Worm (Caenorhabditis elegans): Measurements from ENCODE around the gene F30H5.3.

The F30H5.3 gene

ce11 chrIII:549231-549630 is 37.2 kb upstream of the F30H5.3 start:
- TF ChIP-seq tlp-1 (tag; optimal IDR thresholded peaks at IDR 0.05) (no peak), blmp-1 (tag; optimal IDR thresholded peaks at IDR 0.05) (peak; percentile 74)

ce11 chrIII:547709-548108 is 35.7 kb upstream of the F30H5.3 start:
- no peak for TF ChIP-seq ceh-63 (GFP tag; optimal IDR thresholded peaks at IDR 0.05)
- TF ChIP-seq pag-3 (tag; optimal IDR thresholded peaks at IDR 0.05; ENCODE audit: borderline replicate concordance, insufficient read depth), result no peak
- TF ChIP-seq ztf-4 (tag; optimal IDR thresholded peaks at IDR 0.05), result no peak
- no peak for TF ChIP-seq F16B12.6 (tag; optimal IDR thresholded peaks at IDR 0.05)
- no peak for TF ChIP-seq blmp-1 (tag; optimal IDR thresholded peaks at IDR 0.05)
- no peak for TF ChIP-seq lir-3 (tag; optimal IDR thresholded peaks at IDR 0.05; ENCODE audit: poor library complexity)
- no peak for TF ChIP-seq C34B4.2 (tag; optimal IDR thresholded peaks at IDR 0.05)
- TF ChIP-seq sptf-1 (tag; optimal IDR thresholded peaks at IDR 0.05), result no peak
- TF ChIP-seq fkh-4 (tag; optimal IDR thresholded peaks at IDR 0.05; ENCODE audit: borderline replicate concordance), result no peak
- no peak for TF ChIP-seq unc-86 (tag; optimal IDR thresholded peaks at IDR 0.05)
- no peak for TF ChIP-seq elt-3 (tag; optimal IDR thresholded peaks at IDR 0.05)
- no peak for TF ChIP-seq pax-3 (tag; optimal IDR thresholded peaks at IDR 0.05)
- TF ChIP-seq swsn-7 (tag; optimal IDR thresholded peaks at IDR 0.05), result no peak
- no peak for TF ChIP-seq lsy-2 (tag; optimal IDR thresholded peaks at IDR 0.05)
- TF ChIP-seq ama-1 (optimal IDR thresholded peaks at IDR 0.05), result no peak
- TF ChIP-seq elt-2 (tag; optimal IDR thresholded peaks at IDR 0.05), result no peak
- no peak for TF ChIP-seq mep-1 (tag; optimal IDR thresholded peaks at IDR 0.05)
- no peak for TF ChIP-seq fkh-8 (tag; optimal IDR thresholded peaks at IDR 0.05)
- no peak for TF ChIP-seq mab-9 (GFP tag; IDR thresholded peaks at IDR 0.05)

- TF ChIP-seq egl-27 (tag; optimal IDR thresholded peaks at IDR 0.05) (no peak), nhr-20 (tag; optimal IDR thresholded peaks at IDR 0.05) (no peak), C16A3.4 (tag; optimal IDR thresholded peaks at IDR 0.05) (no peak), tlp-1 (tag; optimal IDR thresholded peaks at IDR 0.05) (no peak), ama-1 (optimal IDR thresholded peaks at IDR 0.05) (no peak), rnt-1 (tag; optimal IDR thresholded peaks at IDR 0.05) (no peak), dsc-1 (tag; optimal IDR thresholded peaks at IDR 0.05) (no peak), xbp-1 (tag; optimal IDR thresholded peaks at IDR 0.05) (no peak), nhr-47 (tag; optimal IDR thresholded peaks at IDR 0.05) (no peak), lin-15B (tag; optimal IDR thresholded peaks at IDR 0.05) (no peak), efl-1 (optimal IDR thresholded peaks at IDR 0.05) (no peak), efl-1 (GFP tag; optimal IDR thresholded peaks at IDR 0.05 in 1 of 2) (no peak), grh-1 (GFP tag; IDR thresholded peaks at IDR 0.05) (no peak), alr-1 (tag; optimal IDR thresholded peaks at IDR 0.05; ENCODE audit: borderline replicate concordance) (no peak)
These were observed 29.7 kb upstream of the F30H5.3 start, which contains the start of gene T22F7.1 for ce11 chrIII:541766-542165. Gene T22F7.1, plus strand, starts transcription at chrIII:542066.

- TF ChIP-seq ceh-88 (GFP tag; IDR thresholded peaks at IDR 0.05) (no peak), C16A3.4 (tag; optimal IDR thresholded peaks at IDR 0.05) (no peak), nhr-12 (tag; optimal IDR thresholded peaks at IDR 0.05) (no peak), unc-98 (GFP tag; IDR thresholded peaks at IDR 0.05) (no peak), unc-130 (tag; optimal IDR thresholded peaks at IDR 0.05) (no peak), hpl-2 (GFP tag; optimal IDR thresholded peaks at IDR 0.05) (no peak), hlh-17 (GFP tag; optimal IDR thresholded peaks at IDR 0.05; ENCODE audit: borderline replicate concordance) (no peak), efl-3 (GFP tag; optimal IDR thresholded peaks at IDR 0.05) (no peak), nhr-77 (tag; optimal IDR thresholded peaks at IDR 0.05) (no peak), aha-1 (tag; optimal IDR thresholded peaks at IDR 0.05) (no peak)
These were observed 25.0 kb upstream of the F30H5.3 start for ce11 chrIII:537054-537453.
